Worm (Caenorhabditis elegans) whole organism, L1 larva: ENCODE measurements around the gene C05C12.1.

Experiments used
- alr-1 ChIP-seq: fragments of 200-800 bp; sonication (Bioruptor generic); optimal IDR thresholded peaks from 2 replicates; lab custom pipeline; 2018; ENCODE audit warnings: borderline replicate concordance, mild to moderate bottlenecking, missing genetic modification characterization, missing compliant biosample characterization
- ceh-82 ChIP-seq, 3 experiments: fragments of 150-350 bp in 1 of 3; sonication (generic microtip) in 2 of 3; optimal IDR thresholded peaks; 2 replicates each; lab custom pipeline; 2014 to 2017; ENCODE audit warnings: missing biosample characterization in 3 of 3, missing genetic modification characterization in 3 of 3
- ces-1 ChIP-seq: fragments of 150-350 bp; optimal IDR thresholded peaks from 2 replicates; lab custom pipeline; 2014; ENCODE audit warnings: missing biosample characterization, missing genetic modification reagents, missing genetic modification characterization
- elt-2 ChIP-seq: sonication (generic microtip); optimal IDR thresholded peaks from 2 replicates; lab custom pipeline; 2016; ENCODE audit warnings: missing genetic modification characterization, mild to moderate bottlenecking, inconsistent platforms, missing compliant biosample characterization, missing genetic modification reagents
- fos-1 ChIP-seq: fragments of 150-350 bp; optimal IDR thresholded peaks from 2 replicates; lab custom pipeline; 2014; ENCODE audit warnings: missing biosample characterization, missing genetic modification characterization
- isw-1 ChIP-seq: fragments of 200-800 bp; sonication (Bioruptor generic); IDR thresholded peaks from 2 replicates; pipeline ENCODE4 v1.3.6; 2022; ENCODE audit warnings: missing genetic modification characterization, missing compliant biosample characterization
- jun-1 ChIP-seq: fragments of 150-350 bp; optimal IDR thresholded peaks from 2 replicates; lab custom pipeline; 2014; ENCODE audit warnings: missing biosample characterization, missing genetic modification reagents, missing genetic modification characterization
- pag-3 ChIP-seq: sonication (generic microtip); optimal IDR thresholded peaks from 2 replicates; lab custom pipeline; 2017; ENCODE audit warnings: missing genetic modification characterization, mild to moderate bottlenecking, missing compliant biosample characterization, antibody characterized with exemption, borderline replicate concordance; ENCODE audit not compliant: insufficient read depth
- zag-1 ChIP-seq: fragments of 150-350 bp; optimal IDR thresholded peaks from 2 replicates; lab custom pipeline; 2014; ENCODE audit warnings: missing biosample characterization, missing genetic modification characterization
- ztf-11 ChIP-seq, 2 experiments: sonication (generic microtip); optimal IDR thresholded peaks; 2 replicates each; lab custom pipeline; 2016 to 2017; ENCODE audit warnings: missing genetic modification characterization in 2 of 2, missing biosample characterization in 1 of 2, missing compliant biosample characterization in 1 of 2

DNA sequence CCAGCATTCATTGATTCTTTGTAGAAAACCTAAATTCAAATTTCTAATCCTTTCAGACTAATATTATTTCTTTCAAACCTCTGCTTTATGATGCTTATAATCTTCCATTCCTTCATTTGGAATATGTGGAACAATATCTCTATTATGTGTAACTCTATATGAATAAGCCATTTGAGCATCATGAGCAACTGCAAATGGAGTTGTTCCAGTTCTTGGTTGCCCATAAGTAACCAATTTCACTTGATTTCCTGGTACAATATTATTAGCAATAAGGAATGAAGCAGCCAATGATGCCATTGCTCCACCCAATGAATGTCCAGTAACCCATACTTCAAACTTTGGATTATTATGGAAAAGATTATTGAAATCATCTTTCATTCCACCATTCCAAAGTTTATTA lies 51.2 kb downstream of the C05C12.1 start:
- TF ChIP-seq ztf-11 (tag; optimal IDR thresholded peaks at IDR 0.05; lab: Kevin White, UChicago), result no peak
- TF ChIP-seq pag-3 (tag; lab: Kevin White, UChicago), result no peak
- TF ChIP-seq ces-1 (GFP tag; lab: Kevin White, UChicago), result no peak
- TF ChIP-seq jun-1 (tag; lab: Kevin White, UChicago), result no peak
- no peak for TF ChIP-seq fos-1 (tag; lab: Kevin White, UChicago)
- TF ChIP-seq elt-2 (tag; lab: Kevin White, UChicago), result no peak
- TF ChIP-seq zag-1 (tag; lab: Kevin White, UChicago), result no peak
- no peak for TF ChIP-seq isw-1 (GFP tag; lab: Robert Waterston, UW)
- TF ChIP-seq ceh-82 (tag; optimal IDR thresholded peaks at IDR 0.05; lab: Kevin White, UChicago), result no peak
- TF ChIP-seq alr-1 (tag; lab: Kevin White, UChicago), result no peak
